Fruit fly (Drosophila melanogaster): ENCODE results near the gene CG32772.

CG32772 gene

dm6 chrX:4943505-4943904 is 34.6 kb downstream of the CG32772 start:
- TF ChIP-seq Dll (optimal IDR thresholded peaks at IDR 0.05): no peak
- TF ChIP-seq EcR (GFP tag; optimal IDR thresholded peaks at IDR 0.05): no peak
- TF ChIP-seq pan (optimal IDR thresholded peaks at IDR 0.05): no peak
- no peak for TF ChIP-seq usp (GFP tag; optimal IDR thresholded peaks at IDR 0.05)
- TF ChIP-seq CG8478 (optimal IDR thresholded peaks at IDR 0.05): no peak
- no peak for TF ChIP-seq psq (optimal IDR thresholded peaks at IDR 0.05)

dm6 chrX:4955788-4956442 is 47.0 kb downstream of the CG32772 start:
- TF ChIP-seq CG8478 (optimal IDR thresholded peaks at IDR 0.05) (no peak), EcR (GFP tag; optimal IDR thresholded peaks at IDR 0.05) (no peak), pan (optimal IDR thresholded peaks at IDR 0.05) (no peak), psq (optimal IDR thresholded peaks at IDR 0.05) (no peak), Dll (optimal IDR thresholded peaks at IDR 0.05) (no peak), usp (GFP tag; optimal IDR thresholded peaks at IDR 0.05) (no peak)

dm6 chrX:4958872-4959271 is 50.0 kb downstream of the CG32772 start:
- TF ChIP-seq Dll (optimal IDR thresholded peaks at IDR 0.05) (no peak), EcR (GFP tag; optimal IDR thresholded peaks at IDR 0.05) (no peak), CG8478 (optimal IDR thresholded peaks at IDR 0.05) (no peak), psq (optimal IDR thresholded peaks at IDR 0.05) (no peak), usp (GFP tag; optimal IDR thresholded peaks at IDR 0.05) (no peak), pan (optimal IDR thresholded peaks at IDR 0.05) (no peak)

- TF ChIP-seq usp (GFP tag; optimal IDR thresholded peaks at IDR 0.05): no peak
- TF ChIP-seq EcR (GFP tag; optimal IDR thresholded peaks at IDR 0.05): no peak
- TF ChIP-seq Dll (optimal IDR thresholded peaks at IDR 0.05): no peak
- TF ChIP-seq CG8478 (optimal IDR thresholded peaks at IDR 0.05): no peak
- no peak for TF ChIP-seq pan (optimal IDR thresholded peaks at IDR 0.05)
- no peak for TF ChIP-seq psq (optimal IDR thresholded peaks at IDR 0.05)
Measured at dm6 chrX:4961028-4961427, 52.1 kb downstream of the CG32772 start, which contains the start of gene CG15468. Gene CG15468, minus strand, starts transcription at chrX:4961128.

dm6 chrX:4962964-4963363 is 54.1 kb downstream of the CG32772 start:
- no peak for TF ChIP-seq EcR (GFP tag; optimal IDR thresholded peaks at IDR 0.05)
- no peak for TF ChIP-seq psq (optimal IDR thresholded peaks at IDR 0.05)
- no peak for TF ChIP-seq pan (optimal IDR thresholded peaks at IDR 0.05)
- TF ChIP-seq usp (GFP tag; optimal IDR thresholded peaks at IDR 0.05): no peak
- no peak for TF ChIP-seq CG8478 (optimal IDR thresholded peaks at IDR 0.05)
- TF ChIP-seq Dll (optimal IDR thresholded peaks at IDR 0.05): no peak

Data from whole organism.